Worm (Caenorhabditis elegans) whole organism, young adult: Measurements from ENCODE around the gene C44B7.5.

Experiments
- B0019.2 ChIP-seq: fragments of 200-800 bp; sonication (Bioruptor generic); conservative IDR thresholded peaks from 2 replicates; pipeline ENCODE4 v1.3.6; 2022; ENCODE audit warnings: missing genetic modification reagents, missing genetic modification characterization, missing compliant biosample characterization
- C06A6.2 ChIP-seq: fragments of 200-800 bp; sonication (Bioruptor generic); conservative IDR thresholded peaks from 2 replicates; pipeline ENCODE4 v1.3.6; 2022; ENCODE audit warnings: missing genetic modification characterization, missing compliant biosample characterization
- D2030.7 ChIP-seq: fragments of 200-800 bp; sonication (Bioruptor generic); IDR thresholded peaks from 2 replicates; pipeline ENCODE4 v1.3.6; 2022; ENCODE audit warnings: missing genetic modification reagents, missing genetic modification characterization, missing compliant biosample characterization
- F33H1.4 ChIP-seq: fragments of 200-800 bp; sonication (Bioruptor generic); IDR thresholded peaks from 2 replicates; pipeline ENCODE4 v1.3.6; 2022; ENCODE audit warnings: missing genetic modification reagents, missing genetic modification characterization, missing compliant biosample characterization
- F39B2.1 ChIP-seq: fragments of 200-800 bp; sonication (Bioruptor generic); IDR thresholded peaks from 2 replicates; pipeline ENCODE4 v1.3.6; 2022; ENCODE audit warnings: missing genetic modification reagents, missing genetic modification characterization, missing compliant biosample characterization
- F55B11.4 ChIP-seq: sonication (generic microtip); optimal IDR thresholded peaks from 2 replicates; lab custom pipeline; 2016; ENCODE audit warnings: missing compliant biosample characterization, missing genetic modification characterization, borderline replicate concordance; ENCODE audit not compliant: insufficient read depth
- F57A8.1 ChIP-seq: fragments of 200-800 bp; sonication (Bioruptor generic); optimal IDR thresholded peaks from 2 replicates; lab custom pipeline; 2018; ENCODE audit warnings: mild to moderate bottlenecking, missing genetic modification characterization, moderate library complexity, missing compliant biosample characterization
- F57C9.4 ChIP-seq: sonication (generic microtip); optimal IDR thresholded peaks from 2 replicates; lab custom pipeline; 2017; ENCODE audit warnings: mild to moderate bottlenecking, missing genetic modification characterization, missing compliant biosample characterization
- T26A5.8 ChIP-seq: sonication (generic microtip); optimal IDR thresholded peaks from 2 replicates; lab custom pipeline; 2016; ENCODE audit warnings: missing genetic modification characterization, missing compliant biosample characterization
- Y53F4B.3 ChIP-seq: fragments of 200-800 bp; sonication (Bioruptor generic); IDR thresholded peaks from 2 replicates; pipeline ENCODE4 v1.3.6; 2022; ENCODE audit warnings: missing genetic modification reagents, missing genetic modification characterization, missing compliant biosample characterization
- Y67H2A.10 ChIP-seq: fragments of 200-800 bp; sonication (Bioruptor generic); conservative IDR thresholded peaks from 2 replicates; pipeline ENCODE4 v1.3.6; 2022; ENCODE audit warnings: missing genetic modification reagents, missing genetic modification characterization, missing compliant biosample characterization
- Y95B8A.8 ChIP-seq: fragments of 200-800 bp; sonication (Bioruptor generic); IDR thresholded peaks from 2 replicates; pipeline ENCODE4 v1.3.6; 2022; ENCODE audit warnings: missing genetic modification reagents, missing genetic modification characterization, missing compliant biosample characterization
- ZK185.1 ChIP-seq: sonication (generic microtip); optimal IDR thresholded peaks from 2 replicates; lab custom pipeline; 2016; ENCODE audit warnings: mild to moderate bottlenecking, missing genetic modification characterization, missing compliant biosample characterization; ENCODE audit not compliant: poor library complexity, severe bottlenecking
- akir-1 ChIP-seq: fragments of 200-800 bp; sonication (Bioruptor generic); optimal IDR thresholded peaks from 2 replicates; lab custom pipeline; 2018; ENCODE audit warnings: mild to moderate bottlenecking, missing genetic modification characterization, moderate library complexity, missing compliant biosample characterization
- aptf-3 ChIP-seq: fragments of 200-800 bp; sonication (Bioruptor generic); IDR thresholded peaks from 2 replicates; pipeline ENCODE4 v1.3.6; 2022; ENCODE audit warnings: missing genetic modification characterization, missing compliant biosample characterization
- atf-7 ChIP-seq: sonication (generic microtip); optimal IDR thresholded peaks from 2 replicates; lab custom pipeline; 2017; ENCODE audit warnings: mild to moderate bottlenecking, missing genetic modification characterization, missing compliant biosample characterization
- athp-1 ChIP-seq: sonication (generic microtip); optimal IDR thresholded peaks from 2 replicates; lab custom pipeline; 2017; ENCODE audit warnings: mild to moderate bottlenecking, missing genetic modification characterization, missing compliant biosample characterization
- attf-5 ChIP-seq: fragments of 200-800 bp; sonication (Bioruptor generic); optimal IDR thresholded peaks from 2 replicates; lab custom pipeline; 2018; ENCODE audit warnings: mild to moderate bottlenecking, missing genetic modification characterization, missing compliant biosample characterization
- bed-2 ChIP-seq: fragments of 200-800 bp; sonication (Bioruptor generic); IDR thresholded peaks from 2 replicates; pipeline ENCODE4 v1.3.6; 2022; ENCODE audit warnings: missing genetic modification reagents, missing genetic modification characterization, missing compliant biosample characterization
- cebp-1 ChIP-seq, 2 experiments: fragments of 200-800 bp in 1 of 2; sonication (Bioruptor generic) in 1 of 2; sonication (generic microtip) in 1 of 2; IDR thresholded peaks in 1 of 2; optimal IDR thresholded peaks in 1 of 2; 2 replicates each; pipeline versions ENCODE4 v1.3.6 to Lab custom; 2017 to 2022; ENCODE audit warnings: missing compliant biosample characterization in 2 of 2, missing genetic modification characterization in 2 of 2, mild to moderate bottlenecking in 1 of 2, missing genetic modification reagents in 1 of 2, moderate library complexity in 1 of 2
- ceh-79 ChIP-seq: sonication (generic microtip); optimal IDR thresholded peaks from 2 replicates; lab custom pipeline; 2017; ENCODE audit warnings: mild to moderate bottlenecking, missing genetic modification characterization, missing compliant biosample characterization
- ceh-91 ChIP-seq: fragments of 200-800 bp; sonication (Bioruptor generic); IDR thresholded peaks from 2 replicates; pipeline ENCODE4 v1.3.6; 2022; ENCODE audit warnings: missing genetic modification reagents, missing genetic modification characterization, missing compliant biosample characterization
- chd-7 ChIP-seq: sonication (generic microtip); optimal IDR thresholded peaks from 2 replicates; lab custom pipeline; 2016; ENCODE audit warnings: mild to moderate bottlenecking, missing genetic modification characterization, moderate library complexity, missing compliant biosample characterization
- die-1 ChIP-seq: sonication (generic microtip); optimal IDR thresholded peaks from 2 replicates; lab custom pipeline; 2016; ENCODE audit warnings: missing genotype, mild to moderate bottlenecking, missing genetic modification characterization, missing compliant biosample characterization
- dox-1 ChIP-seq: fragments of 200-800 bp; sonication (Bioruptor generic); IDR thresholded peaks from 2 replicates; pipeline ENCODE4 v1.3.6; 2022; ENCODE audit warnings: missing genetic modification reagents, missing genetic modification characterization, missing compliant biosample characterization
- dpl-1 ChIP-seq: fragments of 150-350 bp; optimal IDR thresholded peaks from 2 replicates; lab custom pipeline; 2014; ENCODE audit warnings: missing biosample characterization, missing genetic modification reagents, missing genetic modification characterization
- egl-44 ChIP-seq: fragments of 200-800 bp; sonication (Bioruptor generic); IDR thresholded peaks from 2 replicates; pipeline ENCODE4 v1.3.6; 2022; ENCODE audit warnings: missing genetic modification reagents, missing genetic modification characterization, missing compliant biosample characterization
- ets-4 ChIP-seq: fragments of 200-800 bp; sonication (Bioruptor generic); optimal IDR thresholded peaks from 2 replicates; lab custom pipeline; 2018; ENCODE audit warnings: mild to moderate bottlenecking, missing genetic modification characterization, missing compliant biosample characterization
- him-1 ChIP-seq: sonication (generic microtip); optimal IDR thresholded peaks from 2 replicates; lab custom pipeline; 2016; ENCODE audit warnings: missing genotype, missing genetic modification reagents, missing genetic modification characterization, missing compliant biosample characterization
- hlh-26 ChIP-seq: fragments of 200-800 bp; sonication (Bioruptor generic); conservative IDR thresholded peaks from 2 replicates; pipeline ENCODE4 v1.3.6; 2022; ENCODE audit warnings: missing genetic modification reagents, missing genetic modification characterization, missing compliant biosample characterization
- hmg-1.2 ChIP-seq: fragments of 200-800 bp; sonication (Bioruptor generic); IDR thresholded peaks from 2 replicates; pipeline ENCODE4 v1.3.6; 2022; ENCODE audit warnings: missing genetic modification reagents, missing genetic modification characterization, missing compliant biosample characterization
- lin-35 ChIP-seq, 3 experiments: fragments of 150-350 bp in 2 of 3; sonication (generic microtip) in 1 of 3; optimal IDR thresholded peaks; 2 replicates each; lab custom pipeline; 2014 to 2018; ENCODE audit warnings: missing biosample characterization in 3 of 3, missing genetic modification characterization in 3 of 3, missing genetic modification reagents in 3 of 3
- lsl-1 ChIP-seq: fragments of 200-800 bp; sonication (Bioruptor generic); optimal IDR thresholded peaks from 2 replicates; lab custom pipeline; 2018; ENCODE audit warnings: mild to moderate bottlenecking, missing genetic modification characterization, moderate library complexity, missing compliant biosample characterization
- madf-8 ChIP-seq: fragments of 200-800 bp; sonication (Bioruptor generic); conservative IDR thresholded peaks from 2 replicates; pipeline ENCODE4 v1.3.6; 2022; ENCODE audit warnings: missing genetic modification reagents, missing genetic modification characterization, missing compliant biosample characterization
- mcd-1 ChIP-seq: fragments of 200-800 bp; sonication (Bioruptor generic); IDR thresholded peaks from 2 replicates; pipeline ENCODE4 v1.3.6; 2022; ENCODE audit warnings: missing genetic modification reagents, missing genetic modification characterization, missing compliant biosample characterization
- nhr-179 ChIP-seq: sonication (generic microtip); optimal IDR thresholded peaks from 2 replicates; lab custom pipeline; 2016; ENCODE audit warnings: mild to moderate bottlenecking, missing genetic modification characterization, missing compliant biosample characterization
- pha-4 ChIP-seq: fragments of 150-350 bp; sonication (generic microtip); optimal IDR thresholded peaks from 2 replicates; lab custom pipeline; 2014; ENCODE audit warnings: missing biosample characterization, missing genetic modification reagents, missing genetic modification characterization
- rec-8 ChIP-seq, 2 experiments: sonication (generic microtip); optimal IDR thresholded peaks; 2 replicates each; lab custom pipeline; 2016; ENCODE audit warnings: mild to moderate bottlenecking in 2 of 2, missing genetic modification characterization in 2 of 2, missing genetic modification reagents in 2 of 2, missing genotype in 2 of 2, missing biosample characterization in 1 of 2, missing compliant biosample characterization in 1 of 2, moderate library complexity in 1 of 2
- repo-1 ChIP-seq: sonication (generic microtip); optimal IDR thresholded peaks from 2 replicates; lab custom pipeline; 2017; ENCODE audit warnings: mild to moderate bottlenecking, missing genetic modification characterization, missing compliant biosample characterization
- sdz-38 ChIP-seq: sonication (generic microtip); optimal IDR thresholded peaks from 2 replicates; lab custom pipeline; 2016; ENCODE audit warnings: missing genotype, missing genetic modification characterization, missing compliant biosample characterization
- sea-2 ChIP-seq: fragments of 200-800 bp; sonication (Bioruptor generic); IDR thresholded peaks from 2 replicates; pipeline ENCODE4 v1.3.6; 2022; ENCODE audit warnings: missing genetic modification characterization, missing compliant biosample characterization
- snpc-3.4 ChIP-seq: sonication (generic microtip); optimal IDR thresholded peaks from 2 replicates; lab custom pipeline; 2017; ENCODE audit warnings: missing genetic modification characterization, mild to moderate bottlenecking, missing compliant biosample characterization, antibody characterized with exemption, moderate library complexity, missing genotype, missing genetic modification reagents
- sptf-2 ChIP-seq: fragments of 200-800 bp; sonication (Bioruptor generic); optimal IDR thresholded peaks from 2 replicates; lab custom pipeline; 2018; ENCODE audit warnings: mild to moderate bottlenecking, missing genetic modification characterization, missing compliant biosample characterization
- unc-62 ChIP-seq: fragments of 150-350 bp; optimal IDR thresholded peaks from 2 replicates; lab custom pipeline; 2014; ENCODE audit warnings: missing biosample characterization, missing genetic modification reagents, missing genetic modification characterization
- ztf-18 ChIP-seq: sonication (generic microtip); optimal IDR thresholded peaks from 2 replicates; lab custom pipeline; 2016; ENCODE audit warnings: missing genotype, mild to moderate bottlenecking, missing genetic modification characterization, missing compliant biosample characterization
- ztf-22 ChIP-seq: fragments of 200-800 bp; sonication (Bioruptor generic); optimal IDR thresholded peaks from 2 replicates; lab custom pipeline; 2018; ENCODE audit warnings: mild to moderate bottlenecking, missing genetic modification characterization, moderate library complexity, missing compliant biosample characterization
- ztf-25 ChIP-seq: fragments of 200-800 bp; sonication (Bioruptor generic); IDR thresholded peaks from 2 replicates; pipeline ENCODE4 v1.3.6; 2022; ENCODE audit warnings: missing genetic modification reagents, missing genetic modification characterization, missing compliant biosample characterization
- ztf-3 ChIP-seq: fragments of 200-800 bp; sonication (Bioruptor generic); optimal IDR thresholded peaks from 2 replicates; lab custom pipeline; 2018; ENCODE audit warnings: mild to moderate bottlenecking, missing genetic modification characterization, missing compliant biosample characterization

Gene C44B7.5

ce11 chrII:6853059-6853466, 19.3 kb downstream of the C44B7.5 start (continued):
- TF ChIP-seq ets-4 (GFP tag; lab: Kevin White, UChicago) = peak; percentile 25
- no peak for TF ChIP-seq atf-7 (tag; lab: Kevin White, UChicago)
- TF ChIP-seq D2030.7 (GFP tag; lab: Robert Waterston, UW) = peak; percentile 46; the same call in 1 of the 2 replicates
- TF ChIP-seq him-1 (tag; lab: Kevin White, UChicago) = peak; percentile 95
- peak; percentile 16 for TF ChIP-seq attf-5 (GFP tag; lab: Kevin White, UChicago)
- TF ChIP-seq Y53F4B.3 (GFP tag; lab: Robert Waterston, UW) = no peak
- TF ChIP-seq sdz-38 (tag; lab: Kevin White, UChicago) = no peak
- TF ChIP-seq snpc-3.4 = peak; percentile 28
- TF ChIP-seq ztf-3 (GFP tag; lab: Kevin White, UChicago) = no peak
- TF ChIP-seq ztf-25 = peak; percentile 82
- TF ChIP-seq dox-1 = peak; percentile 88
- TF ChIP-seq madf-8 (GFP tag; lab: Robert Waterston, UW) = no peak
- peak; percentile 64 for TF ChIP-seq akir-1 (GFP tag; lab: Kevin White, UChicago)
- TF ChIP-seq hmg-1.2 (GFP tag; lab: Robert Waterston, UW) = peak; percentile 62
- TF ChIP-seq Y67H2A.10 = 0 out of 2 replicates have a peak, but pooled peaks have one; percentile 46
- TF ChIP-seq F39B2.1 (GFP tag; lab: Robert Waterston, UW) = no peak
- TF ChIP-seq hlh-26 (GFP tag; lab: Robert Waterston, UW) = no peak
- TF ChIP-seq chd-7 (tag; lab: Kevin White, UChicago) = peak; percentile 72
- TF ChIP-seq die-1 = peak; percentile 61
- TF ChIP-seq F57C9.4 (tag; lab: Kevin White, UChicago) = peak; percentile 35
- TF ChIP-seq F57A8.1 (GFP tag; lab: Kevin White, UChicago) = no peak
- peak; percentile 10 to 26 for TF ChIP-seq rec-8 (tag; optimal IDR thresholded peaks at IDR 0.05; lab: Kevin White, UChicago)
- no peak for TF ChIP-seq ceh-79 (tag; lab: Kevin White, UChicago)
- TF ChIP-seq repo-1 (tag; lab: Kevin White, UChicago) = no peak
- peak; percentile 48 for TF ChIP-seq lsl-1 (GFP tag; lab: Kevin White, UChicago)
- TF ChIP-seq ZK185.1 (tag; lab: Kevin White, UChicago) = peak; percentile 82
- TF ChIP-seq lin-35 (GFP tag; optimal IDR thresholded peaks at IDR 0.05; lab: Kevin White, UChicago) = peak in 1 of 3 experiments; percentile 33
- no peak; the same call in 1 of the 2 replicates for TF ChIP-seq aptf-3 (GFP tag; lab: Robert Waterston, UW)
- TF ChIP-seq sptf-2 (GFP tag; lab: Kevin White, UChicago) = no peak
- no peak for TF ChIP-seq B0019.2 (GFP tag; lab: Robert Waterston, UW)
- TF ChIP-seq C06A6.2 (GFP tag; lab: Robert Waterston, UW) = no peak
- TF ChIP-seq F33H1.4 (GFP tag; lab: Robert Waterston, UW) = peak; percentile 56; the same call in 1 of the 2 replicates
- no peak for TF ChIP-seq T26A5.8 (tag; lab: Kevin White, UChicago)
- no peak for TF ChIP-seq cebp-1 (GFP tag; IDR thresholded peaks at IDR 0.05; lab: Robert Waterston, UW)
- TF ChIP-seq cebp-1 (tag; optimal IDR thresholded peaks at IDR 0.05; lab: Kevin White, UChicago) = peak; percentile 72
- peak; percentile 51 for TF ChIP-seq ztf-18 (tag; lab: Kevin White, UChicago)
- TF ChIP-seq ztf-22 = no peak
- TF ChIP-seq F55B11.4 (tag; lab: Kevin White, UChicago) = no peak
- TF ChIP-seq sea-2 (GFP tag; lab: Robert Waterston, UW) = no peak
- peak; percentile 40; the same call in 1 of the 2 replicates for TF ChIP-seq ceh-91 (GFP tag; lab: Robert Waterston, UW)
- TF ChIP-seq mcd-1 (GFP tag; lab: Robert Waterston, UW) = peak; percentile 74
- TF ChIP-seq egl-44 (GFP tag; lab: Robert Waterston, UW) = no peak
- TF ChIP-seq unc-62 (GFP tag; lab: Kevin White, UChicago) = no peak
- no peak for TF ChIP-seq nhr-179
- no peak for TF ChIP-seq bed-2 (GFP tag; lab: Robert Waterston, UW)
- peak; percentile 51 for TF ChIP-seq athp-1 (tag; lab: Kevin White, UChicago)
- TF ChIP-seq dpl-1 (GFP tag; lab: Kevin White, UChicago) = no peak
- TF ChIP-seq pha-4 = no peak
- TF ChIP-seq Y95B8A.8 = no peak
